Worm (Caenorhabditis elegans): ENCODE results near the gene K09E9.4.

The K09E9.4 gene

ce11 chrX:15630340-15630739 is at the start of gene K09E9.4:
K09E9.4 (minus strand) TSS chrX:15630440.
- peak; percentile 1 for TF ChIP-seq nhr-25 (tag; optimal IDR thresholded peaks at IDR 0.05)
- no peak for TF ChIP-seq nhr-11 (tag; optimal IDR thresholded peaks at IDR 0.05)

ce11 chrX:15675622-15676021 is 45.4 kb upstream of the K09E9.4 start, which contains the start of gene F59D12.2:
F59D12.2 (minus strand) TSS chrX:15675722.
- TF ChIP-seq zag-1 (tag; optimal IDR thresholded peaks at IDR 0.05) (no peak), blmp-1 (tag; optimal IDR thresholded peaks at IDR 0.05; ENCODE audit: insufficient read depth) (no peak), unc-55 (GFP tag; optimal IDR thresholded peaks at IDR 0.05) (no peak)

ce11 chrX:15668695-15669094 is 38.5 kb upstream of the K09E9.4 start:
- no peak for TF ChIP-seq unc-39 (tag; optimal IDR thresholded peaks at IDR 0.05)
- TF ChIP-seq blmp-1 (tag; optimal IDR thresholded peaks at IDR 0.05; ENCODE audit: insufficient read depth): no peak
- no peak for TF ChIP-seq snpc-4 (tag; optimal IDR thresholded peaks at IDR 0.05)
- TF ChIP-seq dmd-4 (tag; optimal IDR thresholded peaks at IDR 0.05): no peak
- TF ChIP-seq sma-9 (GFP tag; optimal IDR thresholded peaks at IDR 0.05): peak; percentile 38
- no peak for TF ChIP-seq sma-9 (tag; optimal IDR thresholded peaks at IDR 0.05)

ce11 chrX:15668053-15668599 is 37.9 kb upstream of the K09E9.4 start:
- TF ChIP-seq ZK546.5 (tag; optimal IDR thresholded peaks at IDR 0.05) (no peak), snpc-4 (tag; optimal IDR thresholded peaks at IDR 0.05) (peak; percentile 53), ama-1 (optimal IDR thresholded peaks at IDR 0.05) (no peak)

ce11 chrX:15666169-15666811 is 36.0 kb upstream of the K09E9.4 start, which contains the start of gene pcdr-1:
pcdr-1 (plus strand) TSS chrX:15666761.
- TF ChIP-seq elt-1 (tag; optimal IDR thresholded peaks at IDR 0.05) (no peak), mab-5 (tag; optimal IDR thresholded peaks at IDR 0.05) (no peak), ceh-16 (tag; optimal IDR thresholded peaks at IDR 0.05) (no peak), nhr-6 (tag; optimal IDR thresholded peaks at IDR 0.05) (no peak), gmeb-1 (tag; optimal IDR thresholded peaks at IDR 0.05) (no peak), ceh-82 (tag; optimal IDR thresholded peaks at IDR 0.05) (no peak), Y55F3AM.14 (GFP tag; optimal IDR thresholded peaks at IDR 0.05) (no peak)

ce11 chrX:15663740-15664139 is 33.5 kb upstream of the K09E9.4 start:
- TF ChIP-seq ztf-11 (tag; optimal IDR thresholded peaks at IDR 0.05) (no peak), nhr-129 (tag; optimal IDR thresholded peaks at IDR 0.05) (no peak), snpc-4 (tag; optimal IDR thresholded peaks at IDR 0.05) (peak; percentile 81)

- peak; percentile 23 for TF ChIP-seq nhr-129 (tag; optimal IDR thresholded peaks at IDR 0.05)
- TF ChIP-seq nhr-6 (tag; optimal IDR thresholded peaks at IDR 0.05): no peak
- no peak for TF ChIP-seq dmd-4 (tag; optimal IDR thresholded peaks at IDR 0.05)
- TF ChIP-seq crh-2 (tag; optimal IDR thresholded peaks at IDR 0.05): peak; percentile 5
- TF ChIP-seq lin-13 (GFP tag; optimal IDR thresholded peaks at IDR 0.05): peak; percentile 0
- peak; percentile 31 for TF ChIP-seq C34F6.9 (tag; optimal IDR thresholded peaks at IDR 0.05)
- peak in 1 of 2 experiments; percentile 25 for TF ChIP-seq lsy-2 (tag; optimal IDR thresholded peaks at IDR 0.05)
- TF ChIP-seq unc-55 (GFP tag; optimal IDR thresholded peaks at IDR 0.05): peak; percentile 57
Observed at ce11 chrX:15659561-15659960, 29.3 kb upstream of the K09E9.4 start.

- TF ChIP-seq alr-1 (tag; optimal IDR thresholded peaks at IDR 0.05) (no peak), lsy-2 (tag; optimal IDR thresholded peaks at IDR 0.05) (peak in 1 of 2 experiments; percentile 10), C34F6.9 (tag; optimal IDR thresholded peaks at IDR 0.05) (peak; percentile 28)
Observed at ce11 chrX:15657773-15658172, 27.5 kb upstream of the K09E9.4 start.
